Fruit fly (Drosophila melanogaster) whole organism, embryonic: Measurements from ENCODE around the gene CG13455.

Source experiments
- ATbp ChIP-seq: fragments of 200-800 bp; sonication (Bioruptor generic); optimal IDR thresholded peaks from 2 replicates; lab custom pipeline; 2017; ENCODE audit warnings: missing biosample characterization, mild to moderate bottlenecking, missing genetic modification characterization, missing genetic modification reagents
- Atf-2 ChIP-seq: fragments of 200-800 bp; sonication (Bioruptor generic); optimal IDR thresholded peaks from 2 replicates; lab custom pipeline; 2016; ENCODE audit warnings: missing biosample characterization, missing genetic modification characterization
- CG1233 ChIP-seq: fragments of 200-800 bp; sonication (Bioruptor generic); optimal IDR thresholded peaks from 4 replicates; lab custom pipeline; 2018; ENCODE audit warnings: missing biosample characterization, mild to moderate bottlenecking, missing genetic modification characterization
- CG12391 ChIP-seq: fragments of 200-800 bp; sonication (Bioruptor generic); optimal IDR thresholded peaks from 3 replicates; lab custom pipeline; 2018; ENCODE audit warnings: missing biosample characterization, mild to moderate bottlenecking, missing genetic modification characterization, moderate library complexity
- CG13296 ChIP-seq: fragments of 200-800 bp; sonication (Bioruptor generic); optimal IDR thresholded peaks from 3 replicates; lab custom pipeline; 2018; ENCODE audit warnings: missing biosample characterization, mild to moderate bottlenecking, missing genetic modification characterization
- CG13424 ChIP-seq: fragments of 200-800 bp; sonication (Bioruptor generic); optimal IDR thresholded peaks from 2 replicates; lab custom pipeline; 2019; ENCODE audit warnings: missing biosample characterization, mild to moderate bottlenecking, missing genetic modification characterization, moderate library complexity
- CG14014 ChIP-seq: fragments of 200-800 bp; sonication (Bioruptor generic); IDR thresholded peaks from 2 replicates; pipeline ENCODE4 v1.3.6; 2022; ENCODE audit warnings: missing biosample characterization, missing genetic modification characterization
- CG14050 ChIP-seq: fragments of 200-800 bp; sonication (Bioruptor generic); IDR thresholded peaks from 3 replicates; pipeline ENCODE4 v1.3.6; 2022; ENCODE audit warnings: missing biosample characterization, missing genetic modification characterization
- CG14667 ChIP-seq: fragments of 200-800 bp; sonication (Bioruptor generic); IDR thresholded peaks from 2 replicates; pipeline ENCODE4 v1.3.6; 2022; ENCODE audit warnings: missing biosample characterization, missing genetic modification characterization
- CG1647 ChIP-seq: fragments of 200-800 bp; sonication (Bioruptor generic); optimal IDR thresholded peaks from 3 replicates; lab custom pipeline; 2016; ENCODE audit warnings: missing biosample characterization, missing genetic modification characterization
- CG16813 ChIP-seq: fragments of 200-800 bp; sonication (Bioruptor generic); IDR thresholded peaks from 3 replicates; pipeline ENCODE4 v1.3.6; 2022; ENCODE audit warnings: missing biosample characterization, missing genetic modification characterization; ENCODE audit not compliant: partially characterized antibody
- CG18262 ChIP-seq: fragments of 200-800 bp; optimal IDR thresholded peaks from 3 replicates; lab custom pipeline; 2019; ENCODE audit warnings: missing biosample characterization, mild to moderate bottlenecking, missing genetic modification characterization, moderate library complexity
- CG3995 ChIP-seq: fragments of 200-800 bp; sonication (Bioruptor generic); optimal IDR thresholded peaks from 3 replicates; lab custom pipeline; 2016; ENCODE audit warnings: missing biosample characterization, missing genetic modification characterization
- CG4282 ChIP-seq: fragments of 200-800 bp; sonication (Bioruptor generic); optimal IDR thresholded peaks from 2 replicates; lab custom pipeline; 2016; ENCODE audit warnings: missing biosample characterization, missing genetic modification characterization
- CG7271 ChIP-seq: fragments of 200-800 bp; sonication (Bioruptor generic); optimal IDR thresholded peaks from 2 replicates; lab custom pipeline; 2018; ENCODE audit warnings: missing biosample characterization, mild to moderate bottlenecking, missing genetic modification characterization, moderate library complexity
- CG7963 ChIP-seq: fragments of 200-800 bp; sonication (Bioruptor generic); IDR thresholded peaks from 3 replicates; pipeline ENCODE4 v1.3.6; 2022; ENCODE audit warnings: missing biosample characterization, missing genetic modification characterization; ENCODE audit not compliant: partially characterized antibody
- CG7987 ChIP-seq: fragments of 200-800 bp; sonication (Bioruptor generic); optimal IDR thresholded peaks from 2 replicates; lab custom pipeline; 2018; ENCODE audit warnings: missing biosample characterization, mild to moderate bottlenecking, missing genetic modification characterization, moderate library complexity
- CHES-1-like ChIP-seq: fragments of 200-800 bp; sonication (Bioruptor generic); optimal IDR thresholded peaks from 2 replicates; lab custom pipeline; 2016; ENCODE audit warnings: missing biosample characterization, missing genetic modification characterization
- Dll ChIP-seq: fragments of 200-800 bp; sonication (Bioruptor generic); IDR thresholded peaks from 4 replicates; pipeline ENCODE4 v1.3.6; 2022; ENCODE audit warnings: missing biosample characterization, missing genetic modification characterization; ENCODE audit not compliant: partially characterized antibody
- Dp ChIP-seq: fragments of 200-800 bp; sonication (Bioruptor generic); optimal IDR thresholded peaks from 2 replicates; lab custom pipeline; 2018; ENCODE audit warnings: missing biosample characterization, mild to moderate bottlenecking, missing genetic modification characterization, moderate library complexity
- E2f1 ChIP-seq: fragments of 200-800 bp; sonication (Bioruptor generic); IDR thresholded peaks from 2 replicates; pipeline ENCODE4 v1.3.6; 2022; ENCODE audit warnings: missing biosample characterization, missing genetic modification characterization
- ERR ChIP-seq: fragments of 200-800 bp; sonication (Bioruptor generic); optimal IDR thresholded peaks from 2 replicates; lab custom pipeline; 2016; ENCODE audit warnings: missing biosample characterization, missing genetic modification characterization
- Ets97D ChIP-seq: fragments of 200-800 bp; sonication (Bioruptor generic); optimal IDR thresholded peaks from 3 replicates; lab custom pipeline; 2016; ENCODE audit warnings: missing biosample characterization, missing genetic modification characterization
- Fer1 ChIP-seq: fragments of 200-800 bp; sonication (Bioruptor generic); optimal IDR thresholded peaks from 2 replicates; lab custom pipeline; 2017; ENCODE audit warnings: missing biosample characterization, mild to moderate bottlenecking, missing genetic modification characterization
- Med ChIP-seq: fragments of 200-800 bp; sonication (Bioruptor generic); peaks from one replicate; lab custom pipeline; 2016; ENCODE audit warnings: missing biosample characterization, missing genetic modification characterization, mild to moderate bottlenecking, inconsistent platforms, moderate library complexity
- Meics ChIP-seq: fragments of 200-800 bp; sonication (Bioruptor generic); optimal IDR thresholded peaks from 2 replicates; lab custom pipeline; 2017; ENCODE audit warnings: missing biosample characterization, mild to moderate bottlenecking, missing genetic modification characterization
- Nf-YB ChIP-seq: fragments of 200-800 bp; sonication (Bioruptor generic); optimal IDR thresholded peaks from 3 replicates; lab custom pipeline; 2019; ENCODE audit warnings: missing biosample characterization, mild to moderate bottlenecking, missing genetic modification characterization, moderate library complexity
- Side ChIP-seq: fragments of 200-800 bp; sonication (Bioruptor generic); optimal IDR thresholded peaks from 2 replicates; lab custom pipeline; 2016; ENCODE audit warnings: missing biosample characterization, missing genetic modification characterization
- TFAM ChIP-seq: fragments of 200-800 bp; sonication (Bioruptor generic); optimal IDR thresholded peaks from 2 replicates; lab custom pipeline; 2017; ENCODE audit warnings: missing biosample characterization, missing genetic modification characterization, inconsistent platforms
- Taf1 ChIP-seq: fragments of 200-800 bp; sonication (Bioruptor generic); IDR thresholded peaks from 2 replicates; pipeline ENCODE4 v1.3.6; 2022; ENCODE audit warnings: missing biosample characterization, missing genetic modification characterization
- ab ChIP-seq: fragments of 200-800 bp; sonication (Bioruptor generic); optimal IDR thresholded peaks from 2 replicates; lab custom pipeline; 2016; ENCODE audit warnings: missing biosample characterization, missing genetic modification characterization
- bbx ChIP-seq: fragments of 200-800 bp; sonication (Bioruptor generic); IDR thresholded peaks from 2 replicates; pipeline ENCODE4 v1.3.6; 2022; ENCODE audit warnings: missing biosample characterization, missing genetic modification characterization; ENCODE audit not compliant: partially characterized antibody
- bsh ChIP-seq, 2 experiments: fragments of 200-800 bp; sonication (Bioruptor generic); optimal IDR thresholded peaks; 2 replicates each; lab custom pipeline; 2017 to 2018; ENCODE audit warnings: mild to moderate bottlenecking in 2 of 2, missing biosample characterization in 2 of 2, missing genetic modification characterization in 2 of 2, moderate library complexity in 1 of 2
- chinmo ChIP-seq: fragments of 200-800 bp; sonication (Bioruptor generic); IDR thresholded peaks from 4 replicates; pipeline ENCODE4 v1.3.6; 2022; ENCODE audit warnings: missing biosample characterization, missing genetic modification characterization; ENCODE audit not compliant: partially characterized antibody
- cwo ChIP-seq: fragments of 200-800 bp; sonication (Bioruptor generic); optimal IDR thresholded peaks from 3 replicates; lab custom pipeline; 2017; ENCODE audit warnings: missing biosample characterization, missing genetic modification characterization, mild to moderate bottlenecking, moderate library complexity, missing genetic modification reagents
- dmrt99B ChIP-seq: fragments of 200-800 bp; sonication (Bioruptor generic); optimal IDR thresholded peaks from 2 replicates; lab custom pipeline; 2018; ENCODE audit warnings: missing biosample characterization, mild to moderate bottlenecking, missing genetic modification characterization, moderate library complexity
- exex ChIP-seq: fragments of 200-800 bp; sonication (Bioruptor generic); optimal IDR thresholded peaks from 4 replicates; lab custom pipeline; 2018; ENCODE audit warnings: missing biosample characterization, mild to moderate bottlenecking, missing genetic modification characterization, moderate library complexity
- gt ChIP-seq: fragments of 200-800 bp; sonication (Bioruptor generic); IDR thresholded peaks from 2 replicates; pipeline ENCODE4 v1.3.6; 2022; ENCODE audit warnings: missing biosample characterization, missing genetic modification characterization
- ken ChIP-seq: fragments of 200-800 bp; sonication (Bioruptor generic); IDR thresholded peaks from 3 replicates; pipeline ENCODE4 v1.3.6; 2022; ENCODE audit warnings: missing biosample characterization, missing genetic modification characterization
- nau ChIP-seq: fragments of 200-800 bp; sonication (Bioruptor generic); optimal IDR thresholded peaks from 3 replicates; lab custom pipeline; 2017; ENCODE audit warnings: missing biosample characterization, mild to moderate bottlenecking, missing genetic modification characterization, missing genetic modification reagents
- nerfin-1 ChIP-seq: fragments of 200-800 bp; sonication (Bioruptor generic); optimal IDR thresholded peaks from 3 replicates; lab custom pipeline; 2019; ENCODE audit warnings: missing biosample characterization, mild to moderate bottlenecking, missing genetic modification characterization, moderate library complexity
- nom ChIP-seq: fragments of 200-800 bp; sonication (Bioruptor generic); optimal IDR thresholded peaks from 2 replicates; lab custom pipeline; 2017; ENCODE audit warnings: missing biosample characterization, missing genetic modification characterization, mild to moderate bottlenecking, moderate library complexity, missing genetic modification reagents
- ranshi ChIP-seq: fragments of 200-800 bp; sonication (Bioruptor generic); IDR thresholded peaks from 2 replicates; pipeline ENCODE4 v1.3.6; 2022; ENCODE audit warnings: missing biosample characterization, missing genetic modification characterization
- sim ChIP-seq: fragments of 200-800 bp; sonication (Bioruptor generic); IDR thresholded peaks from 2 replicates; pipeline ENCODE4 v1.3.6; 2022; ENCODE audit warnings: missing biosample characterization, missing genetic modification characterization
- sug ChIP-seq: fragments of 200-800 bp; optimal IDR thresholded peaks from 2 replicates; lab custom pipeline; 2019; ENCODE audit warnings: missing biosample characterization, mild to moderate bottlenecking, missing genetic modification characterization, moderate library complexity
- toy ChIP-seq: fragments of 200-800 bp; sonication (Bioruptor generic); IDR thresholded peaks from 2 replicates; pipeline ENCODE4 v1.3.6; 2022; ENCODE audit warnings: missing biosample characterization, missing genetic modification characterization
- ttk ChIP-seq: fragments of 200-800 bp; sonication (Bioruptor generic); IDR thresholded peaks from 2 replicates; pipeline ENCODE4 v2.1.2; 2022; ENCODE audit warnings: missing biosample characterization, missing genetic modification characterization

CG13455 gene

dm6 chr3L:15513264-15513663, 16.9 kb downstream of the CG13455 start:
- TF ChIP-seq Nf-YB (no peak), sim (GFP tag; lab: Robert Waterston, UW) (no peak)

dm6 chr3L:15513726-15514125, 17.4 kb downstream of the CG13455 start:
- TF ChIP-seq exex (tag; lab: Kevin White, UChicago) (peak; percentile 49), Meics (no peak)

dm6 chr3L:15514405-15514804, 18.0 kb downstream of the CG13455 start:
- TF ChIP-seq Dll (GFP tag; lab: Robert Waterston, UW) (peak; percentile 61), Side (GFP tag; lab: Kevin White, UChicago) (peak; percentile 11), CG14050 (no peak), chinmo (peak; percentile 82; the same call in 3 of the 4 replicates), CG1647 (no peak), Fer1 (GFP tag; lab: Kevin White, UChicago) (peak; percentile 12), ATbp (no peak), CG14667 (GFP tag; lab: Robert Waterston, UW) (no peak), Dp (GFP tag; lab: Kevin White, UChicago) (peak; percentile 5), bbx (GFP tag; lab: Robert Waterston, UW) (no peak), CG3995 (no peak), dmrt99B (no peak), E2f1 (GFP tag; lab: Robert Waterston, UW) (no peak), toy (GFP tag; lab: Robert Waterston, UW) (no peak), CG4282 (GFP tag; lab: Kevin White, UChicago) (no peak), ranshi (no peak), CG13296 (GFP tag; lab: Kevin White, UChicago) (no peak), cwo (peak; percentile 50), CG7271 (tag; lab: Kevin White, UChicago) (no peak), gt (GFP tag; lab: Robert Waterston, UW) (no peak), CG7987 (GFP tag; lab: Kevin White, UChicago) (peak; percentile 58), CG7963 (no peak), CG18262 (tag; lab: Kevin White, UChicago) (no peak), CG16813 (GFP tag; lab: Robert Waterston, UW) (no peak), CHES-1-like (GFP tag; lab: Kevin White, UChicago) (peak; percentile 60), Atf-2 (GFP tag; lab: Kevin White, UChicago) (no peak), ERR (GFP tag; lab: Kevin White, UChicago) (no peak), Med (GFP tag; lab: Kevin White, UChicago) (peak; percentile 6), CG1233 (GFP tag; lab: Kevin White, UChicago) (peak; percentile 3), bsh (GFP tag; optimal IDR thresholded peaks at IDR 0.05; lab: Kevin White, UChicago) (peak in 1 of 2 experiments; percentile 34), nom (GFP tag; lab: Kevin White, UChicago) (peak; percentile 22), CG14014 (GFP tag; lab: Robert Waterston, UW) (peak; percentile 20; the same call in 1 of the 2 replicates), ab (GFP tag; lab: Kevin White, UChicago) (no peak), Ets97D (GFP tag; lab: Kevin White, UChicago) (no peak), CG13424 (tag; lab: Kevin White, UChicago) (no peak), Taf1 (no peak), ttk (no peak), CG12391 (no peak), sug (tag; lab: Kevin White, UChicago) (peak; percentile 66), TFAM (no peak), ken (no peak), nau (GFP tag; lab: Kevin White, UChicago) (no peak), nerfin-1 (tag; lab: Kevin White, UChicago) (no peak)
